Worm (Caenorhabditis elegans): ENCODE measurements around the gene clu-1.

- no peak for TF ChIP-seq flt-1 (GFP tag; IDR thresholded peaks at IDR 0.05)
- no peak for TF ChIP-seq klf-2 (GFP tag; conservative IDR thresholded peaks at IDR 0.05)
- TF ChIP-seq ref-1 (GFP tag; conservative IDR thresholded peaks at IDR 0.05), result no peak
- TF ChIP-seq T22C8.4 (GFP tag; IDR thresholded peaks at IDR 0.05), result no peak
- no peak for TF ChIP-seq cog-1 (tag; optimal IDR thresholded peaks at IDR 0.05)
- no peak for TF ChIP-seq tab-1 (GFP tag; IDR thresholded peaks at IDR 0.05)
- no peak for TF ChIP-seq med-1 (GFP tag; optimal IDR thresholded peaks at IDR 0.05; ENCODE audit: insufficient read depth)
- no peak for TF ChIP-seq ztf-29 (GFP tag; IDR thresholded peaks at IDR 0.05)
Observed at ce11 chrIII:9488431-9488830, 32.8 kb downstream of the clu-1 start, which contains the start of gene nlp-36.
